Worm (Caenorhabditis elegans): ENCODE measurements around the gene C05C8.5.

C05C8.5 gene

DNA sequence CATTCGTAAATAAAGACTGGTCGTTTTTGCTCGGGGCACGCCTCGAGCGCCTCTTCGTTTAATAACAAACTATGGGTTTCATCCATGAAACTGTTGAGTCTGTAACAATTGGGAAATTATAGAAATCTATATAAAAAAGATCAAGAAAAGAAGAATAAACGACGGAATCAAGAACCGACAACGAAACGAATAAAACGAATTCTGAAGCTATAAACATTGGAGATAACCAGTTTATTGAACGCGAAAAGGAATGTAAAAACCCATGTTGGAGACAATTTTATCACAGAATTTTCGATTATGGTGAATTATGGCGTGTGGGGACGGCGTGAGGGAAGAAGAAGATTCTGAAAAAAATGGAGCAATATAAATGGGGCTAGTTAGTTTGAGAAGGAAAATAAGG is 19.8 kb downstream of the C05C8.5 start, which contains the start of gene soap-1:
soap-1 (minus strand) TSS at position 101 of the 400 bp plus-strand sequence.
- TF ChIP-seq ceh-40 (GFP tag; IDR thresholded peaks at IDR 0.05), result no peak
- TF ChIP-seq B0019.2 (GFP tag; conservative IDR thresholded peaks at IDR 0.05), result no peak
- no peak for TF ChIP-seq tbx-9 (tag; optimal IDR thresholded peaks at IDR 0.05; ENCODE audit: borderline replicate concordance)
- TF ChIP-seq Y79H2A.3 (GFP tag; conservative IDR thresholded peaks at IDR 0.05), result no peak
- TF ChIP-seq die-1 (tag; optimal IDR thresholded peaks at IDR 0.05), result no peak
- no peak for TF ChIP-seq tbp1 (GFP tag; optimal IDR thresholded peaks at IDR 0.05)
- TF ChIP-seq athp-1 (tag; optimal IDR thresholded peaks at IDR 0.05), result no peak
- TF ChIP-seq attf-3 (GFP tag; conservative IDR thresholded peaks at IDR 0.05), result no peak
- TF ChIP-seq Y56A3A.18 (GFP tag; IDR thresholded peaks at IDR 0.05), result no peak
- no peak for TF ChIP-seq aptf-3 (GFP tag; IDR thresholded peaks at IDR 0.05)
- no peak for TF ChIP-seq akir-1 (GFP tag; optimal IDR thresholded peaks at IDR 0.05)
- TF ChIP-seq Y53F4B.3 (GFP tag; IDR thresholded peaks at IDR 0.05), result no peak

ce11 chrV:7209001-7209400 is 25.6 kb downstream of the C05C8.5 start:
- TF ChIP-seq hsf-1 (GFP tag; IDR thresholded peaks at IDR 0.05), result no peak
- TF ChIP-seq Y56A3A.18 (GFP tag; IDR thresholded peaks at IDR 0.05), result no peak
- no peak for TF ChIP-seq athp-1 (tag; optimal IDR thresholded peaks at IDR 0.05)
- no peak for TF ChIP-seq pbrm-1 (GFP tag; IDR thresholded peaks at IDR 0.05)
- no peak for TF ChIP-seq gei-17 (GFP tag; optimal IDR thresholded peaks at IDR 0.05)
- TF ChIP-seq nhr-120 (GFP tag; IDR thresholded peaks at IDR 0.05), result no peak
- no peak for TF ChIP-seq tbx-9 (tag; optimal IDR thresholded peaks at IDR 0.05; ENCODE audit: borderline replicate concordance)
- TF ChIP-seq mcd-1 (GFP tag; IDR thresholded peaks at IDR 0.05), result no peak
- no peak for TF ChIP-seq K12H6.12 (tag; optimal IDR thresholded peaks at IDR 0.05)
- no peak for TF ChIP-seq ceh-100 (GFP tag; IDR thresholded peaks at IDR 0.05)
- no peak for TF ChIP-seq dpff-1 (tag; optimal IDR thresholded peaks at IDR 0.05)
- no peak for TF ChIP-seq hlh-12 (tag; optimal IDR thresholded peaks at IDR 0.05)
- TF ChIP-seq nfya-2 (GFP tag; IDR thresholded peaks at IDR 0.05), result no peak
- TF ChIP-seq rcor-1 (GFP tag; IDR thresholded peaks at IDR 0.05), result no peak
- no peak for TF ChIP-seq ets-4 (GFP tag; optimal IDR thresholded peaks at IDR 0.05)
- no peak for TF ChIP-seq F23B12.7 (tag; optimal IDR thresholded peaks at IDR 0.05; ENCODE audit: insufficient read depth)

DNA sequence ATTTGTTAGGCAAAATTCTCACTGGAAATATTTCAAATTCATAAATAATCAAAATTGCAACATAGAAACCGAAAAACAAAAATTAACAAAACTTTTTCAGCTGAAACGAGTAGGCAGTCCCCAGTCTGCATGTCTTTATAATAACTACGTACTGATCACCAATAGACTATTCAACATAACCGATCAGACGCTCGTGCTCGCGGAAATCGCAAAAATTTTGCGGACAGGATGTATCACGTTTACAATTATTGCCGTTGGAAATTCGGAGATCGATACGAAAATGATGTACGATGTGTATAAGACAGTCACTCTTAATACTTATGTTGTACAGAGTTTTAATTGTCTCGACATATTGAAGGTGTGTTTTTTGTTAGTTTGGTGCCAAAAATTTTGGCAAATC is 33.3 kb downstream of the C05C8.5 start:
- TF ChIP-seq tlf-1 (GFP tag; optimal IDR thresholded peaks at IDR 0.05) (no peak), lag-1 (GFP tag; IDR thresholded peaks at IDR 0.05) (no peak), zim-3 (tag; optimal IDR thresholded peaks at IDR 0.05) (no peak), dpff-1 (tag; optimal IDR thresholded peaks at IDR 0.05) (no peak), unc-62 (GFP tag; optimal IDR thresholded peaks at IDR 0.05) (no peak)

- TF ChIP-seq sptf-2 (GFP tag; optimal IDR thresholded peaks at IDR 0.05) (no peak), ceh-91 (GFP tag; IDR thresholded peaks at IDR 0.05) (no peak), K11D2.4 (GFP tag; IDR thresholded peaks at IDR 0.05) (no peak), madf-8 (GFP tag; conservative IDR thresholded peaks at IDR 0.05) (no peak), ztf-6 (GFP tag; IDR thresholded peaks at IDR 0.05) (no peak), hmg-20 (GFP tag; IDR thresholded peaks at IDR 0.05) (no peak), T26A5.8 (tag; optimal IDR thresholded peaks at IDR 0.05) (no peak), snpc-1.1 (tag; optimal IDR thresholded peaks at IDR 0.05; ENCODE audit: insufficient read depth) (no peak), egl-18 (GFP tag; IDR thresholded peaks at IDR 0.05) (no peak), mel-28 (tag; optimal IDR thresholded peaks at IDR 0.05; ENCODE audit: borderline replicate concordance) (no peak), repo-1 (tag; optimal IDR thresholded peaks at IDR 0.05) (no peak), nfya-1 (tag; optimal IDR thresholded peaks at IDR 0.05; ENCODE audit: borderline replicate concordance, insufficient read depth) (no peak), him-1 (tag; optimal IDR thresholded peaks at IDR 0.05) (no peak), ztf-25 (GFP tag; IDR thresholded peaks at IDR 0.05) (no peak), ceh-100 (GFP tag; IDR thresholded peaks at IDR 0.05) (no peak), zim-3 (tag; optimal IDR thresholded peaks at IDR 0.05) (no peak), sea-2 (GFP tag; IDR thresholded peaks at IDR 0.05) (no peak), F23B12.7 (tag; optimal IDR thresholded peaks at IDR 0.05; ENCODE audit: insufficient read depth) (no peak), B0035.1 (tag; optimal IDR thresholded peaks at IDR 0.05) (no peak)
Measured at ce11 chrV:7199932-7200331, 34.7 kb downstream of the C05C8.5 start, which contains the start of gene F09G2.1. TSS of gene F09G2.1 (plus strand) at chrV:7200232.

Measured in whole organism, young adult.